Worm (Caenorhabditis elegans) whole organism, midembryonic: ENCODE measurements around the gene srz-18.

Source experiments
- T22C8.4 ChIP-seq: fragments of 200-800 bp; sonication (Bioruptor generic); IDR thresholded peaks from 2 replicates; pipeline ENCODE4 v1.3.6; 2022; ENCODE audit warnings: missing genetic modification characterization, missing compliant biosample characterization
- cog-1 ChIP-seq: sonication (generic microtip); optimal IDR thresholded peaks from 2 replicates; lab custom pipeline; 2016; ENCODE audit warnings: missing genetic modification characterization, missing compliant biosample characterization
- flt-1 ChIP-seq: fragments of 200-800 bp; sonication (Bioruptor generic); IDR thresholded peaks from 2 replicates; pipeline ENCODE4 v1.3.6; 2022; ENCODE audit warnings: missing genetic modification characterization, missing compliant biosample characterization
- klf-2 ChIP-seq: fragments of 200-800 bp; sonication (Bioruptor generic); conservative IDR thresholded peaks from 2 replicates; pipeline ENCODE4 v1.3.6; 2022; ENCODE audit warnings: missing genetic modification reagents, missing genetic modification characterization, missing compliant biosample characterization
- med-1 ChIP-seq: sonication (generic microtip); optimal IDR thresholded peaks from 2 replicates; lab custom pipeline; 2017; ENCODE audit warnings: missing genetic modification characterization, mild to moderate bottlenecking, missing compliant biosample characterization, antibody characterized with exemption, missing genetic modification reagents; ENCODE audit not compliant: insufficient read depth
- ref-1 ChIP-seq: fragments of 200-800 bp; sonication (Bioruptor generic); conservative IDR thresholded peaks from 2 replicates; pipeline ENCODE4 v1.3.6; 2022; ENCODE audit warnings: missing genetic modification reagents, missing genetic modification characterization, missing compliant biosample characterization
- tab-1 ChIP-seq: fragments of 200-800 bp; sonication (Bioruptor generic); IDR thresholded peaks from 2 replicates; pipeline ENCODE4 v1.3.6; 2022; ENCODE audit warnings: missing genetic modification characterization, missing compliant biosample characterization
- ztf-23 ChIP-seq: fragments of 200-800 bp; sonication (Bioruptor generic); IDR thresholded peaks from 2 replicates; pipeline ENCODE4 v1.3.6; 2022; ENCODE audit warnings: missing genetic modification reagents, missing genetic modification characterization, missing compliant biosample characterization
- ztf-29 ChIP-seq: fragments of 200-800 bp; sonication (Bioruptor generic); IDR thresholded peaks from 2 replicates; pipeline ENCODE4 v1.3.6; 2022; ENCODE audit warnings: missing genetic modification reagents, missing genetic modification characterization, missing compliant biosample characterization

srz-18 gene

ce11 chrV:20655174-20655573, 28.7 kb downstream of the srz-18 start:
- TF ChIP-seq tab-1: no peak
- no peak for TF ChIP-seq ztf-29
- no peak for TF ChIP-seq med-1 (GFP tag; lab: Kevin White, UChicago)
- TF ChIP-seq T22C8.4 (GFP tag; lab: Robert Waterston, UW): no peak
- TF ChIP-seq klf-2: no peak
- no peak for TF ChIP-seq cog-1
- TF ChIP-seq flt-1 (GFP tag; lab: Robert Waterston, UW): no peak
- no peak for TF ChIP-seq ztf-23 (GFP tag; lab: Robert Waterston, UW)
- no peak for TF ChIP-seq ref-1 (GFP tag; lab: Robert Waterston, UW)

- TF ChIP-seq tab-1 (no peak), ref-1 (GFP tag; lab: Robert Waterston, UW) (no peak), med-1 (GFP tag; lab: Kevin White, UChicago) (no peak), flt-1 (GFP tag; lab: Robert Waterston, UW) (no peak), klf-2 (no peak), ztf-23 (GFP tag; lab: Robert Waterston, UW) (no peak), cog-1 (no peak)
Observed at ce11 chrV:20656626-20657025, 30.1 kb downstream of the srz-18 start.

- no peak for TF ChIP-seq ztf-23 (GFP tag; lab: Robert Waterston, UW)
- TF ChIP-seq med-1 (GFP tag; lab: Kevin White, UChicago): no peak
- TF ChIP-seq klf-2: no peak
- TF ChIP-seq ref-1 (GFP tag; lab: Robert Waterston, UW): no peak
- TF ChIP-seq cog-1: no peak
- TF ChIP-seq flt-1 (GFP tag; lab: Robert Waterston, UW): no peak
- TF ChIP-seq ztf-29: no peak
- no peak for TF ChIP-seq tab-1
- no peak for TF ChIP-seq T22C8.4 (GFP tag; lab: Robert Waterston, UW)
Observed at ce11 chrV:20660025-20660424, 33.5 kb downstream of the srz-18 start, which contains the start of gene W01F3.2. Gene W01F3.2, plus strand, starts transcription at chrV:20660325.

- TF ChIP-seq ref-1 (GFP tag; lab: Robert Waterston, UW) (no peak), cog-1 (no peak), ztf-23 (GFP tag; lab: Robert Waterston, UW) (no peak), ztf-29 (no peak), med-1 (GFP tag; lab: Kevin White, UChicago) (no peak), flt-1 (GFP tag; lab: Robert Waterston, UW) (no peak), tab-1 (no peak), T22C8.4 (GFP tag; lab: Robert Waterston, UW) (no peak), klf-2 (no peak)
Observed at ce11 chrV:20662474-20662873, 36.0 kb downstream of the srz-18 start.

ce11 chrV:20663736-20664135, 37.2 kb downstream of the srz-18 start:
- TF ChIP-seq ztf-29 (no peak), med-1 (GFP tag; lab: Kevin White, UChicago) (no peak), klf-2 (no peak), tab-1 (no peak), cog-1 (no peak), ref-1 (GFP tag; lab: Robert Waterston, UW) (no peak), T22C8.4 (GFP tag; lab: Robert Waterston, UW) (no peak), flt-1 (GFP tag; lab: Robert Waterston, UW) (no peak), ztf-23 (GFP tag; lab: Robert Waterston, UW) (no peak)

ce11 chrV:20664930-20665329, 38.4 kb downstream of the srz-18 start:
- no peak for TF ChIP-seq flt-1 (GFP tag; lab: Robert Waterston, UW)
- TF ChIP-seq T22C8.4 (GFP tag; lab: Robert Waterston, UW): no peak
- no peak for TF ChIP-seq klf-2
- no peak for TF ChIP-seq ztf-23 (GFP tag; lab: Robert Waterston, UW)
- TF ChIP-seq ref-1 (GFP tag; lab: Robert Waterston, UW): no peak
- TF ChIP-seq tab-1: no peak
- TF ChIP-seq med-1 (GFP tag; lab: Kevin White, UChicago): no peak
- TF ChIP-seq ztf-29: no peak
- no peak for TF ChIP-seq cog-1

ce11 chrV:20666905-20667304, 40.4 kb downstream of the srz-18 start, which contains the start of gene mlt-11:
Gene mlt-11, plus strand, starts transcription at chrV:20667205.
- no peak for TF ChIP-seq ztf-29
- TF ChIP-seq tab-1: no peak
- TF ChIP-seq cog-1: no peak
- no peak for TF ChIP-seq med-1 (GFP tag; lab: Kevin White, UChicago)
- no peak for TF ChIP-seq ref-1 (GFP tag; lab: Robert Waterston, UW)
- TF ChIP-seq klf-2: no peak
- TF ChIP-seq ztf-23 (GFP tag; lab: Robert Waterston, UW): no peak
- no peak for TF ChIP-seq flt-1 (GFP tag; lab: Robert Waterston, UW)
- no peak for TF ChIP-seq T22C8.4 (GFP tag; lab: Robert Waterston, UW)

- TF ChIP-seq cog-1: no peak
- TF ChIP-seq tab-1: no peak
Observed at ce11 chrV:20670625-20671024, 44.1 kb downstream of the srz-18 start.
